Worm (Caenorhabditis elegans): ENCODE data around the gene lron-15.

DNA sequence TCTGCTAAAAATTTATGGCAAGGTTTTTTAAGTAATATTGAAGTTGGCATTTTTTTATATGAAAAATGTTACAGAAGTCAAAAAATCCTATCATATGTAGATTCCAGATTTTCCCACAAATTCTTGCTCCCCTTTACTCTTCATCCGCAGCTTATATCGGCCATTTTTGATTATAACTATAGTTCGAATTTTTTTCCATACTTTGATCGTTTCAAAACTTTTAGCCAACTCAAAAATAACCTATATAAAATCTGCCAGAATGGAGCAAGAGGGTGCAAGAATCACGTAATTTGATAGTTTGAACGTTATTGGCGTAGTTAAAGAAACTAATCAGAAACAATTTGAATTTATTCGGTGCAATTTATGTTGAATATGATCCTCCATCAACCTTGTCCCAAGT is 20.8 kb downstream of the lron-15 start:
- TF ChIP-seq efl-1 (optimal IDR thresholded peaks at IDR 0.05): no peak
- TF ChIP-seq efl-1 (GFP tag; optimal IDR thresholded peaks at IDR 0.05 in 1 of 2): no peak
- no peak for TF ChIP-seq unc-86 (tag; optimal IDR thresholded peaks at IDR 0.05)
- TF ChIP-seq mdl-1 (tag; optimal IDR thresholded peaks at IDR 0.05): no peak
- no peak for TF ChIP-seq blmp-1 (tag; optimal IDR thresholded peaks at IDR 0.05)
- no peak for TF ChIP-seq nhr-12 (tag; optimal IDR thresholded peaks at IDR 0.05)
- TF ChIP-seq ets-5 (GFP tag; IDR thresholded peaks at IDR 0.05): no peak
- no peak for TF ChIP-seq lsy-2 (tag; optimal IDR thresholded peaks at IDR 0.05)
- TF ChIP-seq aly-2 (tag; optimal IDR thresholded peaks at IDR 0.05): no peak
- no peak for TF ChIP-seq snpc-4 (tag; optimal IDR thresholded peaks at IDR 0.05)
- no peak for TF ChIP-seq isw-1 (GFP tag; IDR thresholded peaks at IDR 0.05)
- no peak for TF ChIP-seq lin-39 (tag; optimal IDR thresholded peaks at IDR 0.05)
- no peak for TF ChIP-seq sup-37 (GFP tag; optimal IDR thresholded peaks at IDR 0.05)
- no peak for TF ChIP-seq unc-62 (GFP tag; optimal IDR thresholded peaks at IDR 0.05)
- no peak for TF ChIP-seq C34B4.2 (tag; optimal IDR thresholded peaks at IDR 0.05)
